Worm (Caenorhabditis elegans) whole organism, mixed stage, embryonic: Measurements from ENCODE around the gene dnj-26.

Experiments
- M03D4.4 ChIP-seq: sonication (generic microtip); optimal IDR thresholded peaks from 2 replicates; lab custom pipeline; 2017; ENCODE audit warnings: mild to moderate bottlenecking, missing genetic modification characterization, missing compliant biosample characterization
- bed-3 ChIP-seq: fragments of 200-800 bp; sonication (Bioruptor generic); optimal IDR thresholded peaks from 3 replicates; lab custom pipeline; 2018; ENCODE audit warnings: mild to moderate bottlenecking, missing genetic modification characterization, moderate library complexity, missing compliant biosample characterization
- blmp-1 ChIP-seq: fragments of 150-350 bp; optimal IDR thresholded peaks from 2 replicates; lab custom pipeline; 2014; ENCODE audit warnings: missing biosample characterization, missing genetic modification characterization
- ceh-39 ChIP-seq: fragments of 150-350 bp; optimal IDR thresholded peaks from 2 replicates; lab custom pipeline; 2014; ENCODE audit warnings: missing biosample characterization, missing genetic modification characterization
- ceh-43 ChIP-seq: fragments of 200-800 bp; sonication (Bioruptor generic); optimal IDR thresholded peaks from 2 replicates; lab custom pipeline; 2018; ENCODE audit warnings: mild to moderate bottlenecking, missing genetic modification characterization, moderate library complexity, missing compliant biosample characterization
- ces-1 ChIP-seq: fragments of 150-350 bp; optimal IDR thresholded peaks from 2 replicates; lab custom pipeline; 2014; ENCODE audit warnings: missing biosample characterization, missing genetic modification reagents, missing genetic modification characterization
- cnd-1 ChIP-seq: fragments of 200-800 bp; sonication (Bioruptor generic); optimal IDR thresholded peaks from 2 replicates; lab custom pipeline; 2018; ENCODE audit warnings: mild to moderate bottlenecking, missing genetic modification characterization, missing compliant biosample characterization
- drap-1 ChIP-seq: fragments of 200-800 bp; sonication (Bioruptor generic); optimal IDR thresholded peaks from 3 replicates; lab custom pipeline; 2018; ENCODE audit warnings: mild to moderate bottlenecking, missing genetic modification characterization, missing compliant biosample characterization
- elt-1 ChIP-seq: sonication (generic microtip); optimal IDR thresholded peaks from 2 replicates; lab custom pipeline; 2017; ENCODE audit warnings: missing genetic modification characterization, mild to moderate bottlenecking, missing compliant biosample characterization, antibody characterized with exemption, moderate library complexity, borderline replicate concordance; ENCODE audit not compliant: insufficient read depth
- elt-3 ChIP-seq: fragments of 150-350 bp; optimal IDR thresholded peaks from 2 replicates; lab custom pipeline; 2014; ENCODE audit warnings: missing biosample characterization, missing genetic modification characterization
- flh-1 ChIP-seq: fragments of 200-800 bp; sonication (Bioruptor generic); optimal IDR thresholded peaks from 2 replicates; lab custom pipeline; 2018; ENCODE audit warnings: mild to moderate bottlenecking, missing genetic modification characterization, moderate library complexity, missing compliant biosample characterization
- ham-2 ChIP-seq: fragments of 200-800 bp; sonication (Bioruptor generic); optimal IDR thresholded peaks from 2 replicates; lab custom pipeline; 2018; ENCODE audit warnings: mild to moderate bottlenecking, missing genetic modification characterization, missing compliant biosample characterization
- hlh-1 ChIP-seq: fragments of 150-350 bp; optimal IDR thresholded peaks from 2 replicates; lab custom pipeline; 2014; ENCODE audit warnings: missing biosample characterization, missing genetic modification reagents, missing genetic modification characterization
- lin-13 ChIP-seq: fragments of 150-350 bp; optimal IDR thresholded peaks from 2 replicates; lab custom pipeline; 2014; ENCODE audit warnings: missing biosample characterization, missing genetic modification characterization
- lin-32 ChIP-seq: fragments of 200-800 bp; sonication (Bioruptor generic); optimal IDR thresholded peaks from 2 replicates; lab custom pipeline; 2018; ENCODE audit warnings: mild to moderate bottlenecking, missing genetic modification characterization, missing compliant biosample characterization
- mab-5 ChIP-seq: fragments of 150-350 bp; optimal IDR thresholded peaks from 2 replicates; lab custom pipeline; 2014; ENCODE audit warnings: missing biosample characterization, missing genetic modification characterization
- mep-1 ChIP-seq: fragments of 150-350 bp; optimal IDR thresholded peaks from 2 replicates; lab custom pipeline; 2017; ENCODE audit warnings: missing biosample characterization, missing genetic modification reagents, missing genetic modification characterization, inconsistent platforms
- nhr-12 ChIP-seq: fragments of 150-350 bp; optimal IDR thresholded peaks from 2 replicates; lab custom pipeline; 2014; ENCODE audit warnings: missing biosample characterization, missing genetic modification characterization
- nhr-2 ChIP-seq: fragments of 150-350 bp; optimal IDR thresholded peaks from 2 replicates; lab custom pipeline; 2014; ENCODE audit warnings: missing biosample characterization, missing genetic modification characterization
- nhr-237 ChIP-seq: fragments of 150-350 bp; optimal IDR thresholded peaks from 2 replicates; lab custom pipeline; 2014; ENCODE audit warnings: missing biosample characterization, missing genetic modification characterization
- nhr-28 ChIP-seq: fragments of 150-350 bp; optimal IDR thresholded peaks from 2 replicates; lab custom pipeline; 2014; ENCODE audit warnings: missing biosample characterization, missing genetic modification characterization
- nhr-76 ChIP-seq: sonication (generic microtip); optimal IDR thresholded peaks from 2 replicates; lab custom pipeline; 2017; ENCODE audit warnings: missing biosample characterization, missing genetic modification characterization
- sem-2 ChIP-seq: fragments of 200-800 bp; sonication (Bioruptor generic); optimal IDR thresholded peaks from 2 replicates; lab custom pipeline; 2018; ENCODE audit warnings: mild to moderate bottlenecking, missing genetic modification characterization, missing compliant biosample characterization
- snpc-4 ChIP-seq: fragments of 150-350 bp; optimal IDR thresholded peaks from 2 replicates; lab custom pipeline; 2014; ENCODE audit warnings: missing biosample characterization, missing genetic modification characterization
- sptf-1 ChIP-seq: sonication (generic microtip); optimal IDR thresholded peaks from 2 replicates; lab custom pipeline; 2017; ENCODE audit warnings: mild to moderate bottlenecking, missing genetic modification characterization, moderate library complexity, missing compliant biosample characterization
- tbx-8 ChIP-seq: fragments of 200-800 bp; sonication (Bioruptor generic); optimal IDR thresholded peaks from 2 replicates; lab custom pipeline; 2018; ENCODE audit warnings: mild to moderate bottlenecking, missing genetic modification characterization, moderate library complexity, missing compliant biosample characterization
- unc-120 ChIP-seq: sonication (generic microtip); optimal IDR thresholded peaks from 2 replicates; lab custom pipeline; 2017; ENCODE audit warnings: missing genetic modification characterization, missing compliant biosample characterization; ENCODE audit not compliant: poor library complexity, severe bottlenecking
- unc-39 ChIP-seq: fragments of 150-350 bp; optimal IDR thresholded peaks from 2 replicates; lab custom pipeline; 2014; ENCODE audit warnings: missing biosample characterization, missing genetic modification characterization
- unc-62 ChIP-seq: fragments of 150-350 bp; optimal IDR thresholded peaks from 2 replicates; lab custom pipeline; 2014; ENCODE audit warnings: missing biosample characterization, missing genetic modification reagents, missing genetic modification characterization
- zip-8 ChIP-seq: fragments of 150-350 bp; optimal IDR thresholded peaks from 2 replicates; lab custom pipeline; 2014; ENCODE audit warnings: missing biosample characterization, missing genetic modification characterization
- ztf-11 ChIP-seq: fragments of 150-350 bp; optimal IDR thresholded peaks from 2 replicates; lab custom pipeline; 2014; ENCODE audit warnings: missing biosample characterization, missing genetic modification characterization

dnj-26 gene

DNA sequence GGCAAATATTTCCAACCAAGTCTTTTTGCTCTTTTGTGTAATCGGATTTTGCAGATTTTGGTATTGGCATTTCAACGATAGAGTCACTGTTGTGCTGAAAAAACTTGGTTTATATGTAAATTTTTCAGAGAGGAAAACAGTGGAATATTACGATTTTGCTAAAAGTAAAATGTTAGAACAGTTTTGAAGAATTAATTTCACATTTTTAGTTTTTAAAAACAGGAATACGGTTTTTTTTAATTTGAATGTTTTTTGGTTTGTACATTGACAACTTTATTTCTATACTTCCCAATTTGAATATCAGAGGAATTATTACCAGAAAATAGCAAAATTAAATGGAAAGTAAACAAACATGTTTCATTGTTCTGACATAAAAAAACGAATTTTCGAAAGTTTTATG, at the start of gene dnj-26:
TSS of gene dnj-26 (minus strand) at position 101 of the 400 bp plus-strand sequence.
- TF ChIP-seq mep-1 (no peak), snpc-4 (no peak), nhr-76 (tag; lab: Kevin White, UChicago) (no peak), tbx-8 (GFP tag; lab: Kevin White, UChicago) (no peak), ceh-43 (GFP tag; lab: Kevin White, UChicago) (no peak), ceh-39 (tag; lab: Kevin White, UChicago) (no peak), nhr-12 (tag; lab: Kevin White, UChicago) (no peak), mab-5 (tag; lab: Kevin White, UChicago) (no peak), cnd-1 (tag; lab: Kevin White, UChicago) (no peak), unc-39 (tag; lab: Kevin White, UChicago) (no peak), nhr-237 (no peak), nhr-2 (tag; lab: Kevin White, UChicago) (no peak), ham-2 (GFP tag; lab: Kevin White, UChicago) (no peak), elt-3 (no peak), sem-2 (GFP tag; lab: Kevin White, UChicago) (no peak), ztf-11 (no peak), flh-1 (no peak), lin-13 (tag; lab: Kevin White, UChicago) (no peak)

DNA sequence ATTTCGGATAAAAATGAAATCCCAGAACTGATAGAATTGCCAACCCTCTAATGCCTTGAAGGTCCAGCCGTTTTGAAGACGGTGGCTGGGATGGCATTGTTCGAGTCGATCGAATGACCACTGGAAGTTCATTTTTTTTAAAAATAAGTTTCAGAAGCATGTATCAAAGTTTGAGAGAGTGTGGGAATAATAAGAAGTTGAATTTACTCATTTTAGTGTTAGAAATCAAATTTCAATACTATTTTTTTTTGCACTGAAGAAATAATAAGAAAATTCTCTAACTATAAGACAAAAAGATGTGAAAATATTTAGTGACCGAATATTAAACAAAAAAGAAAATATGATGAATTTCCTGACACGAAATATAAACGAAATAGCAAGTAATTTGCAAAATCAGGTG, 48.7 kb upstream of the dnj-26 start, which contains the start of gene oac-59:
TSS of gene oac-59 (minus strand) at position 101 of the 400 bp plus-strand sequence.
- TF ChIP-seq cnd-1 (tag; lab: Kevin White, UChicago) (no peak), hlh-1 (tag; lab: Kevin White, UChicago) (no peak), blmp-1 (tag; lab: Kevin White, UChicago) (no peak)
- TF ChIP-seq, all 35 proteins: peak for 0

DNA sequence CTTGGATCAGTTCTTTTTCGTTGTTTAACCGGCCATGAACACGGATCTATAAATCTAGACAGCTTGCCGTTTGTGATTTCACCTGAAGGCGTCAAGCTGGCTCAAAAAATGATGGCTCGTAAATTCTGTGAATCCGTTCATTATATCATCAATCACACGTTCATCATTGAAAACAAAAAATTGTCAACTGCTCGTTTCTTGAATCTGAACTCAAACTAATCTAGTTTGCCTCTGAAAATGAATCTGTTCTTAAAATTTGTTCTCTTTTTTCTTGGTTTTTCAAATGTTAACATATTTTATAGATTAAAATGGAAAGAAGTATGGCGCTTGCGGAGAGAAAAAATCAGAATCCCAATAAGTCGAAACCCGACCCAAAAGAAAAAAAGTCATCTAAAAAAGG, 38.3 kb upstream of the dnj-26 start, which contains the start of gene C42C1.8:
TSS of gene C42C1.8 (plus strand) at position 301 of the 400 bp plus-strand sequence.
- TF ChIP-seq ham-2 (GFP tag; lab: Kevin White, UChicago) (no peak), cnd-1 (tag; lab: Kevin White, UChicago) (no peak), sptf-1 (tag; lab: Kevin White, UChicago) (no peak), nhr-237 (no peak), snpc-4 (no peak), sem-2 (GFP tag; lab: Kevin White, UChicago) (no peak), ces-1 (GFP tag; lab: Kevin White, UChicago) (no peak), unc-120 (no peak), elt-3 (no peak), nhr-28 (tag; lab: Kevin White, UChicago) (no peak), nhr-12 (tag; lab: Kevin White, UChicago) (no peak), M03D4.4 (tag; lab: Kevin White, UChicago) (no peak), zip-8 (tag; lab: Kevin White, UChicago) (no peak), lin-32 (GFP tag; lab: Kevin White, UChicago) (no peak), hlh-1 (tag; lab: Kevin White, UChicago) (no peak), elt-1 (tag; lab: Kevin White, UChicago) (no peak)

ce11 chrIV:12289149-12289548, 36.7 kb upstream of the dnj-26 start, which contains the start of gene C42C1.9:
TSS of gene C42C1.9 (plus strand) at chrIV:12289449.
- no peak for TF ChIP-seq elt-1 (tag; lab: Kevin White, UChicago)
- no peak for TF ChIP-seq drap-1 (GFP tag; lab: Kevin White, UChicago)
- no peak for TF ChIP-seq M03D4.4 (tag; lab: Kevin White, UChicago)
- no peak for TF ChIP-seq unc-62 (GFP tag; lab: Kevin White, UChicago)
- TF ChIP-seq snpc-4: no peak
- no peak for TF ChIP-seq mab-5 (tag; lab: Kevin White, UChicago)
- TF ChIP-seq lin-32 (GFP tag; lab: Kevin White, UChicago): no peak
- no peak for TF ChIP-seq nhr-2 (tag; lab: Kevin White, UChicago)
- TF ChIP-seq flh-1: no peak
- no peak for TF ChIP-seq bed-3
- no peak for TF ChIP-seq unc-39 (tag; lab: Kevin White, UChicago)
- TF ChIP-seq lin-13 (tag; lab: Kevin White, UChicago): no peak
- TF ChIP-seq blmp-1 (tag; lab: Kevin White, UChicago): no peak
- no peak for TF ChIP-seq ztf-11
- no peak for TF ChIP-seq unc-120
- TF ChIP-seq nhr-12 (tag; lab: Kevin White, UChicago): no peak
- no peak for TF ChIP-seq ceh-39 (tag; lab: Kevin White, UChicago)
- TF ChIP-seq mep-1: no peak
- no peak for TF ChIP-seq elt-3

- no peak for TF ChIP-seq ceh-43 (GFP tag; lab: Kevin White, UChicago)
- TF ChIP-seq ces-1 (GFP tag; lab: Kevin White, UChicago): no peak
These were observed 35.1 kb upstream of the dnj-26 start, which contains the start of gene erl-1 for ce11 chrIV:12287628-12288027. TSS of gene erl-1 (plus strand) at chrIV:12287928.
